Worm (Caenorhabditis elegans): Measurements from ENCODE around the gene kdin-1.

Gene kdin-1

DNA sequence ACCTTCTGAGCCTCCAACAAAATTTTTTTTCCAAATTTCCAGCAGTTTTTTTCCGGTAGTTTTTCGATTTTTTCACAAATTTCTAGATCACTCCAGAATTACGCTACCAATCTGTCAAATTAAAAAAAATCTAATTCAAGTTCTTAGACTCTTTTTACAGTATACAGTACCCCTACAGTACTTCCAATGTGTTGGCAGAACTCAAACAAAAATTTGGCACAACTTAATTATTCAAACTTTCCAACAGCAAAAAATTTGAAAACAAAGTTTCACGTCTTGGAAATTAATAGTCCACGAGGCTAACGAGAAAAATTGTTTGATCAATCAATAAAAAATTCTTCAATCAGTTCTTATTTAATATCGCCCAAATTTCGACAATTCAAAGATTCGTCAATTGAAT is 11.4 kb downstream of the kdin-1 start, which contains the start of gene F36H1.3:
TSS of gene F36H1.3 (plus strand) at position 323 of the 400 bp plus-strand sequence.
- TF ChIP-seq nhr-71 (tag; optimal IDR thresholded peaks at IDR 0.05) (no peak), ceh-82 (tag; optimal IDR thresholded peaks at IDR 0.05) (no peak), lin-15B (tag; optimal IDR thresholded peaks at IDR 0.05) (no peak), fkh-10 (GFP tag; optimal IDR thresholded peaks at IDR 0.05) (no peak), lsy-2 (tag; optimal IDR thresholded peaks at IDR 0.05) (no peak), ces-1 (GFP tag; optimal IDR thresholded peaks at IDR 0.05) (no peak), nhr-11 (tag; optimal IDR thresholded peaks at IDR 0.05) (no peak), F16B12.6 (tag; optimal IDR thresholded peaks at IDR 0.05) (no peak), zip-4 (GFP tag; optimal IDR thresholded peaks at IDR 0.05) (no peak), ets-5 (GFP tag; IDR thresholded peaks at IDR 0.05) (no peak), hlh-17 (GFP tag; optimal IDR thresholded peaks at IDR 0.05; ENCODE audit: borderline replicate concordance) (no peak)

DNA sequence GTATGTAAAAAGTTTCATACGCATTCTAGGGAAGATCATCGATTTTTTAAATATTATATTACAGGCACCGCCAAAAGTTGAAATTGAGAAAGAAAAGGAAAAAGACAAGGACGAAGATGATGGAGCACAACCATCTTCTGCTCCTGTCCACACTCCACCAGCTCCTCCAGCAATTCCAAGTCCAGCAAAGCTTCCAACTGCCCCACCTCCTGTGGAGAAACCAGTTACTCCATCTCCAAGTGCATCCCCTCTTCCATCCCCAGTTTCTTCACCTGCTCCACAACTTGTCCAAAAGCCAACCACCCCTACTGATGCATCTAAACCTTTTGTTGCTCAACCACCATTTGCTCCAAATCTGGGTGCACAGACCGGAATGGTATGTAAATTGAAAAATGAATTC is 13.5 kb downstream of the kdin-1 start:
- TF ChIP-seq C04F5.9 (tag; optimal IDR thresholded peaks at IDR 0.05): no peak
- TF ChIP-seq fkh-8 (tag; optimal IDR thresholded peaks at IDR 0.05): no peak
- no peak for TF ChIP-seq ces-1 (GFP tag; optimal IDR thresholded peaks at IDR 0.05)
- no peak for TF ChIP-seq dpl-1 (GFP tag; optimal IDR thresholded peaks at IDR 0.05)
- no peak for TF ChIP-seq C16A3.4 (tag; optimal IDR thresholded peaks at IDR 0.05)
- TF ChIP-seq Y116A8C.19 (tag; optimal IDR thresholded peaks at IDR 0.05; ENCODE audit: borderline replicate concordance): no peak
- TF ChIP-seq alr-1 (tag; optimal IDR thresholded peaks at IDR 0.05; ENCODE audit: borderline replicate concordance): no peak
- TF ChIP-seq fkh-10 (GFP tag; optimal IDR thresholded peaks at IDR 0.05): no peak
- no peak for TF ChIP-seq nhr-12 (tag; optimal IDR thresholded peaks at IDR 0.05)
- TF ChIP-seq nhr-84 (tag; optimal IDR thresholded peaks at IDR 0.05): no peak
- no peak for TF ChIP-seq grh-1 (GFP tag; IDR thresholded peaks at IDR 0.05)
- no peak for TF ChIP-seq unc-130 (tag; optimal IDR thresholded peaks at IDR 0.05)
- TF ChIP-seq nhr-19 (GFP tag; conservative IDR thresholded peaks at IDR 0.05): no peak
- no peak for TF ChIP-seq zag-1 (tag; optimal IDR thresholded peaks at IDR 0.05)
- no peak for TF ChIP-seq lin-15B (tag; optimal IDR thresholded peaks at IDR 0.05)
- TF ChIP-seq nhr-76 (tag; optimal IDR thresholded peaks at IDR 0.05): no peak
- no peak for TF ChIP-seq nhr-20 (tag; optimal IDR thresholded peaks at IDR 0.05)
- TF ChIP-seq ama-1 (optimal IDR thresholded peaks at IDR 0.05): no peak
- no peak for TF ChIP-seq lin-14 (GFP tag; optimal IDR thresholded peaks at IDR 0.05)

DNA sequence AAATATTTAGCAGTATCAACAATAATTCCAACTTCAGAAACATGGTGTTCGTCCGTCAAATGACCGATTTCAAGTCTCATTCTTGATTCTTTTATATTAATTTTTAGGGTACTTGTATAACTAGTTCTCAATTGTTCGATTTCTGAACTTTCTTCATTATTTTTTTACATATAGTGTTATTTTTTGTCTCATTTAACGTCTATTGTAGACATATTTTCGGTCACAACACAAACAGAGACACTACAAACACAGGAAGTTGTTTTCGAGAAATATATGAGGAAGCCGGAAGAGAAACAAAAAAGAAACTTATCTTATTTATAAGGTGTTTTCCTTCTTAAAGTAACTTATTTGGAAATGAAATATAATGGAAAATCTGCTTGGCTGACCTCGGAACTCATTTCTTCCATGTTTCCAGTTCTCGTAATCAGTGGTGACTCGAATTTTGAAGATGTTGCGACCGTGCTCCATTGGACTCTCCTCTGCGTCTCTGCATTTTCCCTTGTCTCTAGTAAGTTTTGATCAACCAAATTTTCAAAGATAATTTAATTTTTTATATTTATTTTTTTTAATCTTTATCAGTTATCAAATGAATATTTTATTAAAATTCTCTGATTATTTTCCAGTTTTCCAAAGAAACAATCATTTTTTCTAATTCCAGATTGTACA is 15.3 kb downstream of the kdin-1 start, which contains the start of the genes F36H1.12 and lin-3:
TSS of gene F36H1.12 (minus strand) at position 51 of the 666 bp plus-strand sequence.
TSS of gene lin-3 (plus strand) at position 657 of the 666 bp plus-strand sequence.
- TF ChIP-seq blmp-1 (tag; optimal IDR thresholded peaks at IDR 0.05) (no peak), lsy-2 (tag; optimal IDR thresholded peaks at IDR 0.05) (no peak), mab-9 (GFP tag; IDR thresholded peaks at IDR 0.05) (no peak), swsn-7 (tag; optimal IDR thresholded peaks at IDR 0.05) (no peak), efl-3 (GFP tag; optimal IDR thresholded peaks at IDR 0.05) (no peak), C16A3.4 (tag; optimal IDR thresholded peaks at IDR 0.05) (no peak), unc-130 (tag; optimal IDR thresholded peaks at IDR 0.05) (no peak)

DNA sequence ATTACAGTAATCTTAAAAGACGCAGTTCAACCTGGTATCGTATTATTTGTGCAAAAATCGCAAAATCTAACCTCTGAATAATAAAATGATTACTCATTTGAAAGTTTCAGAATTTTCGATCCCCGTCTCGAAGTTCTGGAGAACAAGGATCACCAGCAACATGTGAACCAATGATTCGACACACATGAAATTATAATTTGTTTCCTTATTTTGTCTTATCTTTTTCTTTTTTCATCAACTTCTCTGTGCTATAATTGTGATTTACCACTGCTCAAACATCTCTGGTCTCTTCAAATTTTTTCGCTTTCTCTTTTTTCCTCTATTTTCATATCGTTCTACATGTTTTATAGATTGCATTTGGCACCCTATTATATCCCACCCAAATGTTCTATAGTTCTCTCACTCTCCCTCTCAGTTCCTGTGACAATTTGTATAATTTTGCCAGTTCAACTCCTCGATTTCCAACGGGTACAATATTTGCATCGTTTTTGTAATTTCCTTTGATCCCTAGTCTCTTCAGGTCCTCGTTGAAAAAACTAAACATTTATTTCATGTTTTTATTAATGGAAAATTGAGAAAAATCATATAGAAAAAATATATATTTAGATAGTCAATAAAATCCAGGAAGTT is 24.6 kb downstream of the kdin-1 start:
- TF ChIP-seq unc-30 (tag; optimal IDR thresholded peaks at IDR 0.05) (no peak), jun-1 (tag; optimal IDR thresholded peaks at IDR 0.05) (no peak), unc-62 (GFP tag; optimal IDR thresholded peaks at IDR 0.05) (no peak), vab-15 (tag; optimal IDR thresholded peaks at IDR 0.05) (no peak), fos-1 (tag; optimal IDR thresholded peaks at IDR 0.05) (no peak), lsy-2 (tag; optimal IDR thresholded peaks at IDR 0.05) (peak; percentile 43 to 47), ztf-11 (tag; optimal IDR thresholded peaks at IDR 0.05) (no peak), efl-1 (optimal IDR thresholded peaks at IDR 0.05) (no peak), efl-1 (GFP tag; optimal IDR thresholded peaks at IDR 0.05 in 1 of 2) (peak in 1 of 2 experiments; percentile 14), alr-1 (tag; optimal IDR thresholded peaks at IDR 0.05; ENCODE audit: borderline replicate concordance) (no peak), swsn-7 (tag; optimal IDR thresholded peaks at IDR 0.05) (peak; percentile 17), egl-27 (tag; optimal IDR thresholded peaks at IDR 0.05) (no peak), Y116A8C.19 (tag; optimal IDR thresholded peaks at IDR 0.05; ENCODE audit: borderline replicate concordance) (no peak), nhr-19 (GFP tag; conservative IDR thresholded peaks at IDR 0.05) (peak; percentile 28; the same call in 1 of the 2 replicates), pax-3 (tag; optimal IDR thresholded peaks at IDR 0.05) (no peak), nhr-71 (tag; optimal IDR thresholded peaks at IDR 0.05) (peak; percentile 70), ceh-90 (tag; optimal IDR thresholded peaks at IDR 0.05) (no peak), nhr-237 (tag; optimal IDR thresholded peaks at IDR 0.05) (no peak), lin-14 (GFP tag; optimal IDR thresholded peaks at IDR 0.05) (no peak), zag-1 (tag; optimal IDR thresholded peaks at IDR 0.05) (no peak), ztf-4 (tag; optimal IDR thresholded peaks at IDR 0.05) (peak; percentile 35), ama-1 (optimal IDR thresholded peaks at IDR 0.05) (no peak), snu-23 (GFP tag; optimal IDR thresholded peaks at IDR 0.05) (peak; percentile 18)

Measured in whole organism, L1 larva.